Fruit fly (Drosophila melanogaster): ENCODE data around the gene iPLA2-VIA.

dm6 chr3L:9820248-9820647, 43.9 kb downstream of the iPLA2-VIA start:
- TF ChIP-seq CG34422 (GFP tag; IDR thresholded peaks at IDR 0.05) (no peak), Chrac-16 (GFP tag; optimal IDR thresholded peaks at IDR 0.05) (no peak), Trl (optimal IDR thresholded peaks at IDR 0.05) (no peak), Trl (GFP tag; optimal IDR thresholded peaks at IDR 0.05) (no peak)

All from whole organism, embryonic.